Fruit fly (Drosophila melanogaster) whole organism, embryonic: ENCODE data around the gene CG34268.

ENCODE experiments used
- Adf1 ChIP-seq: fragments of 200-800 bp; sonication (Bioruptor generic); IDR thresholded peaks from 2 replicates; pipeline ENCODE4 v1.3.6; 2022; ENCODE audit warnings: missing biosample characterization, missing genetic modification characterization
- Atf6 ChIP-seq: fragments of 200-800 bp; sonication (Bioruptor generic); IDR thresholded peaks from 2 replicates; pipeline ENCODE4 v1.3.6; 2022; ENCODE audit warnings: missing biosample characterization, missing genetic modification characterization
- B-H2 ChIP-seq: fragments of 200-800 bp; sonication (Bioruptor generic); optimal IDR thresholded peaks from 2 replicates; lab custom pipeline; 2018; ENCODE audit warnings: missing biosample characterization, mild to moderate bottlenecking, missing genetic modification characterization
- CG10321 ChIP-seq: fragments of 200-800 bp; sonication (Bioruptor generic); IDR thresholded peaks from 2 replicates; pipeline ENCODE4 v1.3.6; 2022; ENCODE audit warnings: missing biosample characterization, missing genetic modification characterization
- CG11247 ChIP-seq: fragments of 200-800 bp; sonication (Bioruptor generic); IDR thresholded peaks from 2 replicates; pipeline ENCODE4 v1.3.6; 2022; ENCODE audit warnings: missing biosample characterization, missing genetic modification characterization
- CG11560 ChIP-seq: fragments of 200-800 bp; sonication (Bioruptor generic); IDR thresholded peaks from 3 replicates; pipeline ENCODE4 v1.3.6; 2022; ENCODE audit warnings: missing biosample characterization, missing genetic modification characterization
- CG12299 ChIP-seq: fragments of 200-800 bp; sonication (Bioruptor generic); optimal IDR thresholded peaks from 2 replicates; lab custom pipeline; 2018; ENCODE audit warnings: missing biosample characterization, mild to moderate bottlenecking, missing genetic modification characterization
- CG14710 ChIP-seq: fragments of 200-800 bp; sonication (Bioruptor generic); optimal IDR thresholded peaks from 3 replicates; lab custom pipeline; 2019; ENCODE audit warnings: missing biosample characterization, mild to moderate bottlenecking, missing genetic modification characterization, moderate library complexity
- CG15269 ChIP-seq: fragments of 200-800 bp; sonication (Bioruptor generic); optimal IDR thresholded peaks from 2 replicates; lab custom pipeline; 2018; ENCODE audit warnings: missing biosample characterization, mild to moderate bottlenecking, missing genetic modification characterization, moderate library complexity
- CG30431 ChIP-seq: fragments of 200-800 bp; sonication (Bioruptor generic); optimal IDR thresholded peaks from 2 replicates; lab custom pipeline; 2017; ENCODE audit warnings: missing biosample characterization, missing genetic modification characterization
- CG31388 ChIP-seq: fragments of 200-800 bp; sonication (Bioruptor generic); optimal IDR thresholded peaks from 2 replicates; lab custom pipeline; 2016; ENCODE audit warnings: missing biosample characterization, missing genetic modification characterization
- CG3847 ChIP-seq: fragments of 200-800 bp; sonication (Bioruptor generic); IDR thresholded peaks from 2 replicates; pipeline ENCODE4 v1.3.6; 2022; ENCODE audit warnings: missing biosample characterization, missing genetic modification characterization
- CG4730 ChIP-seq: fragments of 200-800 bp; sonication (Bioruptor generic); IDR thresholded peaks from 2 replicates; pipeline ENCODE4 v1.3.6; 2022; ENCODE audit warnings: missing biosample characterization, missing genetic modification characterization
- CG6654 ChIP-seq: fragments of 200-800 bp; sonication (Bioruptor generic); optimal IDR thresholded peaks from 2 replicates; lab custom pipeline; 2017; ENCODE audit warnings: missing biosample characterization, mild to moderate bottlenecking, missing genetic modification characterization
- CG7372 ChIP-seq: fragments of 200-800 bp; sonication (Bioruptor generic); IDR thresholded peaks from 2 replicates; pipeline ENCODE4 v1.3.6; 2022; ENCODE audit warnings: missing biosample characterization, missing genetic modification characterization
- CG7745 ChIP-seq: fragments of 200-800 bp; sonication (Bioruptor generic); optimal IDR thresholded peaks from 2 replicates; lab custom pipeline; 2018; ENCODE audit warnings: missing biosample characterization, mild to moderate bottlenecking, missing genetic modification characterization, moderate library complexity
- CG7987 ChIP-seq: fragments of 200-800 bp; sonication (Bioruptor generic); optimal IDR thresholded peaks from 2 replicates; lab custom pipeline; 2018; ENCODE audit warnings: missing biosample characterization, mild to moderate bottlenecking, missing genetic modification characterization, moderate library complexity
- CG8944 ChIP-seq: fragments of 200-800 bp; sonication (Bioruptor generic); optimal IDR thresholded peaks from 3 replicates; lab custom pipeline; 2016; ENCODE audit warnings: missing biosample characterization, missing genetic modification characterization
- Dbx ChIP-seq: fragments of 200-800 bp; sonication (Bioruptor generic); IDR thresholded peaks from 3 replicates; pipeline ENCODE4 v1.3.6; 2022; ENCODE audit warnings: missing biosample characterization, missing genetic modification characterization
- Deaf1 ChIP-seq: fragments of 200-800 bp; optimal IDR thresholded peaks from 3 replicates; lab custom pipeline; 2019; ENCODE audit warnings: missing biosample characterization, mild to moderate bottlenecking, missing genetic modification characterization, moderate library complexity
- Dfd ChIP-seq, 2 experiments: fragments of >200 bp; optimal IDR thresholded peaks; 2 replicates each; lab custom pipeline; 2017; ENCODE audit warnings: missing biosample characterization in 2 of 2, missing genetic modification characterization in 2 of 2
- Dll ChIP-seq: fragments of 200-800 bp; sonication (Bioruptor generic); IDR thresholded peaks from 4 replicates; pipeline ENCODE4 v1.3.6; 2022; ENCODE audit warnings: missing biosample characterization, missing genetic modification characterization; ENCODE audit not compliant: partially characterized antibody
- Dp ChIP-seq: fragments of 200-800 bp; sonication (Bioruptor generic); optimal IDR thresholded peaks from 2 replicates; lab custom pipeline; 2018; ENCODE audit warnings: missing biosample characterization, mild to moderate bottlenecking, missing genetic modification characterization, moderate library complexity
- E2f2 ChIP-seq: fragments of 200-800 bp; sonication (Bioruptor generic); IDR thresholded peaks from 2 replicates; pipeline ENCODE4 v1.3.6; 2022; ENCODE audit warnings: missing biosample characterization, missing genetic modification characterization
- Elba2 ChIP-seq: fragments of 200-800 bp; sonication (Bioruptor generic); optimal IDR thresholded peaks from 3 replicates; lab custom pipeline; 2016; ENCODE audit warnings: missing biosample characterization, missing genetic modification characterization
- Gsc ChIP-seq: fragments of 200-800 bp; sonication (Bioruptor generic); IDR thresholded peaks from 2 replicates; pipeline ENCODE4 v1.3.6; 2022; ENCODE audit warnings: missing biosample characterization, missing genetic modification characterization
- Hr51 ChIP-seq, 2 experiments: fragments of 200-800 bp; sonication (Bioruptor generic); optimal IDR thresholded peaks; 2 replicates in 1 of 2; 3 replicates in 1 of 2; lab custom pipeline; 2016 to 2018; ENCODE audit warnings: missing biosample characterization in 2 of 2, missing genetic modification characterization in 2 of 2, mild to moderate bottlenecking in 1 of 2, moderate library complexity in 1 of 2
- MESR4 ChIP-seq: fragments of 200-800 bp; sonication (Bioruptor generic); optimal IDR thresholded peaks from 2 replicates; lab custom pipeline; 2018; ENCODE audit warnings: missing biosample characterization, mild to moderate bottlenecking, missing genetic modification characterization, moderate library complexity
- MTF-1 ChIP-seq: fragments of 200-800 bp; sonication (Bioruptor generic); optimal IDR thresholded peaks from 2 replicates; lab custom pipeline; 2018; ENCODE audit warnings: missing biosample characterization, mild to moderate bottlenecking, missing genetic modification characterization, borderline replicate concordance
- Mes4 ChIP-seq: fragments of 200-800 bp; sonication (Bioruptor generic); optimal IDR thresholded peaks from 2 replicates; lab custom pipeline; 2016; ENCODE audit warnings: missing biosample characterization, missing genetic modification characterization
- Oaz ChIP-seq: fragments of 200-800 bp; sonication (Bioruptor generic); IDR thresholded peaks from 2 replicates; pipeline ENCODE4 v1.3.6; 2022; ENCODE audit warnings: missing biosample characterization, missing genetic modification characterization
- Optix ChIP-seq: fragments of 200-800 bp; sonication (Bioruptor generic); IDR thresholded peaks from 3 replicates; pipeline ENCODE4 v1.3.6; 2022; ENCODE audit warnings: missing biosample characterization, missing genetic modification characterization
- Spps ChIP-seq: fragments of 200-800 bp; sonication (Bioruptor generic); optimal IDR thresholded peaks from 2 replicates; lab custom pipeline; 2018; ENCODE audit warnings: missing biosample characterization, mild to moderate bottlenecking, missing genetic modification characterization
- Tbp ChIP-seq: fragments of >200 bp; optimal IDR thresholded peaks from 2 replicates; lab custom pipeline; 2018; ENCODE audit warnings: missing biosample characterization, missing genetic modification characterization
- Vsx1 ChIP-seq: fragments of 200-800 bp; sonication (Bioruptor generic); optimal IDR thresholded peaks from 2 replicates; lab custom pipeline; 2017; ENCODE audit warnings: missing biosample characterization, mild to moderate bottlenecking, missing genetic modification characterization, missing genetic modification reagents
- abd-A ChIP-seq: fragments of 200-800 bp; sonication (Bioruptor generic); optimal IDR thresholded peaks from 3 replicates; lab custom pipeline; 2019; ENCODE audit warnings: missing biosample characterization, mild to moderate bottlenecking, missing genetic modification characterization, moderate library complexity
- ash1 ChIP-seq: fragments of 200-800 bp; sonication (Bioruptor generic); optimal IDR thresholded peaks from 2 replicates; lab custom pipeline; 2018; ENCODE audit warnings: missing biosample characterization, mild to moderate bottlenecking, missing genetic modification characterization
- emc ChIP-seq: fragments of 200-800 bp; sonication (Bioruptor generic); optimal IDR thresholded peaks from 2 replicates; lab custom pipeline; 2016; ENCODE audit warnings: missing biosample characterization, missing genetic modification characterization
- fd64A ChIP-seq: fragments of 200-800 bp; sonication (Bioruptor generic); optimal IDR thresholded peaks from 3 replicates; lab custom pipeline; 2018; ENCODE audit warnings: missing biosample characterization, mild to moderate bottlenecking, missing genetic modification characterization
- gt ChIP-seq: fragments of 200-800 bp; sonication (Bioruptor generic); IDR thresholded peaks from 2 replicates; pipeline ENCODE4 v1.3.6; 2022; ENCODE audit warnings: missing biosample characterization, missing genetic modification characterization
- h ChIP-seq: fragments of >200 bp; optimal IDR thresholded peaks from 2 replicates; lab custom pipeline; 2017
- hb ChIP-seq: fragments of 200-800 bp; sonication (Bioruptor generic); IDR thresholded peaks from 3 replicates; pipeline ENCODE4 v1.3.6; 2022; ENCODE audit warnings: missing biosample characterization, missing genetic modification characterization; ENCODE audit not compliant: partially characterized antibody
- nau ChIP-seq: fragments of 200-800 bp; sonication (Bioruptor generic); optimal IDR thresholded peaks from 3 replicates; lab custom pipeline; 2017; ENCODE audit warnings: missing biosample characterization, mild to moderate bottlenecking, missing genetic modification characterization, missing genetic modification reagents
- nom ChIP-seq: fragments of 200-800 bp; sonication (Bioruptor generic); optimal IDR thresholded peaks from 2 replicates; lab custom pipeline; 2017; ENCODE audit warnings: missing biosample characterization, missing genetic modification characterization, mild to moderate bottlenecking, moderate library complexity, missing genetic modification reagents
- phol ChIP-seq: fragments of 200-800 bp; sonication (Bioruptor generic); optimal IDR thresholded peaks from 3 replicates; lab custom pipeline; 2018; ENCODE audit warnings: missing biosample characterization, mild to moderate bottlenecking, missing genetic modification characterization, moderate library complexity
- pum ChIP-seq: fragments of 200-800 bp; sonication (Bioruptor generic); optimal IDR thresholded peaks from 2 replicates; lab custom pipeline; 2016; ENCODE audit warnings: missing biosample characterization, missing genetic modification characterization
- tap ChIP-seq: fragments of 200-800 bp; optimal IDR thresholded peaks from 3 replicates; lab custom pipeline; 2019; ENCODE audit warnings: missing biosample characterization, mild to moderate bottlenecking, missing genetic modification characterization, moderate library complexity
- trh ChIP-seq: fragments of 200-800 bp; sonication (Bioruptor generic); optimal IDR thresholded peaks from 2 replicates; lab custom pipeline; 2016; ENCODE audit warnings: missing biosample characterization, missing genetic modification characterization
- unc-4 ChIP-seq: fragments of 200-800 bp; sonication (Bioruptor generic); IDR thresholded peaks from 2 replicates; pipeline ENCODE4 v1.3.6; 2022; ENCODE audit warnings: missing biosample characterization, missing genetic modification characterization; ENCODE audit not compliant: partially characterized antibody
- wdn ChIP-seq: fragments of 200-800 bp; sonication (Bioruptor generic); IDR thresholded peaks from 2 replicates; pipeline ENCODE4 v1.3.6; 2022; ENCODE audit warnings: missing biosample characterization, missing genetic modification characterization
- zf30C ChIP-seq: fragments of 200-800 bp; sonication (Bioruptor generic); optimal IDR thresholded peaks from 3 replicates; lab custom pipeline; 2018; ENCODE audit warnings: missing biosample characterization, mild to moderate bottlenecking, missing genetic modification characterization
- zfh1 ChIP-seq: fragments of 200-800 bp; sonication (Bioruptor generic); IDR thresholded peaks from 3 replicates; pipeline ENCODE4 v1.3.6; 2022; ENCODE audit warnings: missing biosample characterization, missing genetic modification characterization

The CG34268 gene

DNA sequence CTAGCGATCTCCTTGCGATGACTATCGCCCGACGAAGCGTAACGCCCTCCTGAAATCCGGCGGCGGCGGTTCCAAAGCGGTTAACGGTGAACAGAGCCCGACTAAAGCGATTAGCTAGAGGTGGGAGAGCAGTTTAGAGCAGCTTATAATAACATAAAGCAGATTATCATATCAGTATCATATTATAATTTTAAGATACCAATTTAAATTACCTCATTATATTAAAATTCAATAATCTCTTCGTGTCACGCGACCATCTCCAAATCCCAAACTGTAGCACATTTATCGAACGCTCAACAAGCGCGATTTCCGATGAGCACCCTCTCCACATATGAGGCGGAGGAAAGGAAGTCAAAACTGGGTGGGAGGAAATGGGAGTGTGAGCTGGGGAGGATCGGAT lies 33.0 kb downstream of the CG34268 start (continued):
- TF ChIP-seq Mes4 (GFP tag; lab: Kevin White, UChicago) (no peak), CG3847 (GFP tag; lab: Robert Waterston, UW) (no peak), emc (GFP tag; lab: Kevin White, UChicago) (no peak), CG11247 (GFP tag; lab: Robert Waterston, UW) (no peak), Elba2 (no peak), CG10321 (GFP tag; lab: Robert Waterston, UW) (no peak), tap (tag; lab: Kevin White, UChicago) (peak; percentile 3), Dfd (GFP tag; optimal IDR thresholded peaks at IDR 0.05; lab: Kevin White, UChicago) (no peak), CG7745 (no peak), trh (no peak), pum (GFP tag; lab: Kevin White, UChicago) (no peak), Adf1 (GFP tag; lab: Robert Waterston, UW) (no peak), wdn (GFP tag; lab: Robert Waterston, UW) (no peak), Dp (GFP tag; lab: Kevin White, UChicago) (no peak), CG7987 (GFP tag; lab: Kevin White, UChicago) (no peak), B-H2 (no peak), E2f2 (GFP tag; lab: Robert Waterston, UW) (no peak), gt (GFP tag; lab: Robert Waterston, UW) (no peak), ash1 (GFP tag; lab: Kevin White, UChicago) (no peak), CG15269 (tag; lab: Kevin White, UChicago) (no peak), CG6654 (GFP tag; lab: Kevin White, UChicago) (no peak), CG8944 (GFP tag; lab: Kevin White, UChicago) (no peak), unc-4 (GFP tag; lab: Robert Waterston, UW) (peak; percentile 46; the same call in 1 of the 2 replicates), nau (GFP tag; lab: Kevin White, UChicago) (no peak), Atf6 (GFP tag; lab: Robert Waterston, UW) (no peak), MTF-1 (GFP tag; lab: Kevin White, UChicago) (no peak), Dbx (GFP tag; lab: Robert Waterston, UW) (no peak), nom (GFP tag; lab: Kevin White, UChicago) (no peak), CG31388 (no peak), CG14710 (tag; lab: Kevin White, UChicago) (peak; percentile 12), zfh1 (GFP tag; lab: Robert Waterston, UW) (peak; percentile 74; the same call in 2 of the 3 replicates), abd-A (tag; lab: Kevin White, UChicago) (no peak), MESR4 (GFP tag; lab: Kevin White, UChicago) (no peak), Oaz (GFP tag; lab: Robert Waterston, UW) (no peak), Optix (GFP tag; lab: Robert Waterston, UW) (no peak), Vsx1 (GFP tag; lab: Kevin White, UChicago) (no peak), Spps (tag; lab: Kevin White, UChicago) (no peak), phol (tag; lab: Kevin White, UChicago) (peak; percentile 19), zf30C (GFP tag; lab: Kevin White, UChicago) (no peak), CG7372 (GFP tag; lab: Robert Waterston, UW) (0 out of 2 replicates have a peak, but pooled peaks have one; percentile 25), CG12299 (tag; lab: Kevin White, UChicago) (no peak), h (lab: Kevin White, UChicago) (no peak), Deaf1 (no peak), CG4730 (GFP tag; lab: Robert Waterston, UW) (no peak), Tbp (GFP tag; lab: Kevin White, UChicago) (no peak), Dll (GFP tag; lab: Robert Waterston, UW) (peak; percentile 81), Gsc (GFP tag; lab: Robert Waterston, UW) (no peak), CG30431 (GFP tag; lab: Kevin White, UChicago) (no peak), hb (GFP tag; lab: Robert Waterston, UW) (no peak), fd64A (GFP tag; lab: Kevin White, UChicago) (no peak), CG11560 (tag; lab: Robert Waterston, UW) (no peak), Hr51 (GFP tag; optimal IDR thresholded peaks at IDR 0.05; lab: Kevin White, UChicago) (peak in 1 of 2 experiments; percentile 4)
